Fruit fly (Drosophila melanogaster) whole organism, embryonic: ENCODE results near the gene Hinfp.

Source experiments
- Blimp-1 ChIP-seq: fragments of 200-800 bp; sonication (Bioruptor generic); optimal IDR thresholded peaks from 3 replicates; lab custom pipeline; 2018; ENCODE audit warnings: missing biosample characterization, missing genetic modification characterization, mild to moderate bottlenecking, moderate library complexity, missing genetic modification reagents
- CG11696 ChIP-seq: fragments of 200-800 bp; sonication (Bioruptor generic); IDR thresholded peaks from 2 replicates; pipeline ENCODE4 v1.3.6; 2022; ENCODE audit warnings: missing biosample characterization, missing genetic modification characterization
- CG12391 ChIP-seq: fragments of 200-800 bp; sonication (Bioruptor generic); optimal IDR thresholded peaks from 3 replicates; lab custom pipeline; 2018; ENCODE audit warnings: missing biosample characterization, mild to moderate bottlenecking, missing genetic modification characterization, moderate library complexity
- CG13287 ChIP-seq: fragments of 200-800 bp; sonication (Bioruptor generic); IDR thresholded peaks from 2 replicates; pipeline ENCODE4 v1.3.6; 2022; ENCODE audit warnings: missing biosample characterization, missing genetic modification characterization; ENCODE audit not compliant: partially characterized antibody
- CG1603 ChIP-seq: fragments of 200-800 bp; sonication (Bioruptor generic); optimal IDR thresholded peaks from 2 replicates; lab custom pipeline; 2019; ENCODE audit warnings: missing biosample characterization, mild to moderate bottlenecking, missing genetic modification characterization, moderate library complexity
- CG17385 ChIP-seq: fragments of 200-800 bp; sonication (Bioruptor generic); optimal IDR thresholded peaks from 3 replicates; lab custom pipeline; 2018; ENCODE audit warnings: missing biosample characterization, mild to moderate bottlenecking, missing genetic modification characterization
- CG1792 ChIP-seq: fragments of 200-800 bp; sonication (Bioruptor generic); optimal IDR thresholded peaks from 2 replicates; lab custom pipeline; 2016; ENCODE audit warnings: missing biosample characterization, missing genetic modification characterization
- CG1832 ChIP-seq: fragments of 200-800 bp; sonication (Bioruptor generic); optimal IDR thresholded peaks from 2 replicates; lab custom pipeline; 2017; ENCODE audit warnings: missing biosample characterization, mild to moderate bottlenecking, missing genetic modification characterization, inconsistent platforms
- CG3407 ChIP-seq: fragments of 200-800 bp; sonication (Bioruptor generic); optimal IDR thresholded peaks from 2 replicates; lab custom pipeline; 2018; ENCODE audit warnings: missing biosample characterization, mild to moderate bottlenecking, missing genetic modification characterization
- CG3995 ChIP-seq: fragments of 200-800 bp; sonication (Bioruptor generic); optimal IDR thresholded peaks from 3 replicates; lab custom pipeline; 2016; ENCODE audit warnings: missing biosample characterization, missing genetic modification characterization
- CG4707 ChIP-seq: fragments of 200-800 bp; sonication (Bioruptor generic); optimal IDR thresholded peaks from 2 replicates; lab custom pipeline; 2018; ENCODE audit warnings: missing biosample characterization, mild to moderate bottlenecking, missing genetic modification characterization, moderate library complexity
- CG4730 ChIP-seq: fragments of 200-800 bp; sonication (Bioruptor generic); IDR thresholded peaks from 2 replicates; pipeline ENCODE4 v1.3.6; 2022; ENCODE audit warnings: missing biosample characterization, missing genetic modification characterization
- CG6654 ChIP-seq: fragments of 200-800 bp; sonication (Bioruptor generic); optimal IDR thresholded peaks from 2 replicates; lab custom pipeline; 2017; ENCODE audit warnings: missing biosample characterization, mild to moderate bottlenecking, missing genetic modification characterization
- CG7745 ChIP-seq: fragments of 200-800 bp; sonication (Bioruptor generic); optimal IDR thresholded peaks from 2 replicates; lab custom pipeline; 2018; ENCODE audit warnings: missing biosample characterization, mild to moderate bottlenecking, missing genetic modification characterization, moderate library complexity
- CG7839 ChIP-seq: fragments of 200-800 bp; sonication (Bioruptor generic); optimal IDR thresholded peaks from 3 replicates; lab custom pipeline; 2018; ENCODE audit warnings: missing biosample characterization, mild to moderate bottlenecking, missing genetic modification characterization, moderate library complexity
- CG8290 ChIP-seq, 3 experiments: fragments of 200-800 bp; sonication (Bioruptor generic); optimal IDR thresholded peaks; 2 replicates each; lab custom pipeline; 2016 to 2019; ENCODE audit warnings: missing biosample characterization in 3 of 3, missing genetic modification characterization in 3 of 3, mild to moderate bottlenecking in 2 of 3, moderate library complexity in 1 of 3
- CG8478 ChIP-seq: fragments of >200 bp; optimal IDR thresholded peaks from 2 replicates; lab custom pipeline; 2018
- Camta ChIP-seq: fragments of 200-800 bp; sonication (Bioruptor generic); optimal IDR thresholded peaks from 2 replicates; lab custom pipeline; 2016; ENCODE audit warnings: missing biosample characterization, missing genetic modification characterization
- Dp ChIP-seq: fragments of 200-800 bp; sonication (Bioruptor generic); optimal IDR thresholded peaks from 2 replicates; lab custom pipeline; 2018; ENCODE audit warnings: missing biosample characterization, mild to moderate bottlenecking, missing genetic modification characterization, moderate library complexity
- E2f1 ChIP-seq: fragments of 200-800 bp; sonication (Bioruptor generic); IDR thresholded peaks from 2 replicates; pipeline ENCODE4 v1.3.6; 2022; ENCODE audit warnings: missing biosample characterization, missing genetic modification characterization
- Fer1 ChIP-seq: fragments of 200-800 bp; sonication (Bioruptor generic); optimal IDR thresholded peaks from 2 replicates; lab custom pipeline; 2017; ENCODE audit warnings: missing biosample characterization, mild to moderate bottlenecking, missing genetic modification characterization
- Hr39 ChIP-seq: fragments of >200 bp; optimal IDR thresholded peaks from 2 replicates; lab custom pipeline; 2017
- Med ChIP-seq: fragments of 200-800 bp; sonication (Bioruptor generic); peaks from one replicate; lab custom pipeline; 2016; ENCODE audit warnings: missing biosample characterization, missing genetic modification characterization, mild to moderate bottlenecking, inconsistent platforms, moderate library complexity
- Nf-YB ChIP-seq: fragments of 200-800 bp; sonication (Bioruptor generic); optimal IDR thresholded peaks from 3 replicates; lab custom pipeline; 2019; ENCODE audit warnings: missing biosample characterization, mild to moderate bottlenecking, missing genetic modification characterization, moderate library complexity
- Nf-YC ChIP-seq: fragments of 200-800 bp; optimal IDR thresholded peaks from 3 replicates; lab custom pipeline; 2019; ENCODE audit warnings: missing biosample characterization, mild to moderate bottlenecking, missing genetic modification characterization, moderate library complexity
- Opbp ChIP-seq: fragments of 200-800 bp; sonication (Bioruptor generic); IDR thresholded peaks from 3 replicates; pipeline ENCODE4 v1.3.6; 2022; ENCODE audit warnings: missing biosample characterization, missing genetic modification characterization; ENCODE audit not compliant: partially characterized antibody
- Rx ChIP-seq: fragments of 200-800 bp; sonication (Bioruptor generic); IDR thresholded peaks from 2 replicates; pipeline ENCODE4 v1.3.6; 2022; ENCODE audit warnings: missing biosample characterization, missing genetic modification characterization
- ab ChIP-seq: fragments of 200-800 bp; sonication (Bioruptor generic); optimal IDR thresholded peaks from 2 replicates; lab custom pipeline; 2016; ENCODE audit warnings: missing biosample characterization, missing genetic modification characterization
- amos ChIP-seq: fragments of 200-800 bp; sonication (Bioruptor generic); IDR thresholded peaks from 2 replicates; pipeline ENCODE4 v1.3.6; 2022; ENCODE audit warnings: missing biosample characterization, missing genetic modification characterization; ENCODE audit not compliant: partially characterized antibody
- az2 ChIP-seq: fragments of 200-800 bp; sonication (Bioruptor generic); optimal IDR thresholded peaks from 3 replicates; lab custom pipeline; 2016; ENCODE audit warnings: missing biosample characterization, missing genetic modification characterization
- bcd ChIP-seq: fragments of 200-800 bp; sonication (Bioruptor generic); optimal IDR thresholded peaks from 2 replicates; lab custom pipeline; 2017; ENCODE audit warnings: missing biosample characterization, mild to moderate bottlenecking, missing genetic modification characterization
- cad ChIP-seq: fragments of >200 bp; optimal IDR thresholded peaks from 2 replicates; lab custom pipeline; 2017; ENCODE audit warnings: missing biosample characterization, missing genetic modification characterization
- crp ChIP-seq, 2 experiments: fragments of 200-800 bp; sonication (Bioruptor generic); optimal IDR thresholded peaks; 2 replicates in 1 of 2; 3 replicates in 1 of 2; lab custom pipeline; 2017; ENCODE audit warnings: missing biosample characterization in 2 of 2, missing genetic modification characterization in 2 of 2, mild to moderate bottlenecking in 1 of 2, moderate library complexity in 1 of 2
- dati ChIP-seq: fragments of 200-800 bp; sonication (Bioruptor generic); IDR thresholded peaks from 2 replicates; pipeline ENCODE4 v1.3.6; 2022; ENCODE audit warnings: missing biosample characterization, missing genetic modification characterization
- dm ChIP-seq: fragments of 200-800 bp; sonication (Bioruptor generic); optimal IDR thresholded peaks from 3 replicates; lab custom pipeline; 2016; ENCODE audit warnings: missing biosample characterization, missing genetic modification characterization
- ewg ChIP-seq: fragments of 200-800 bp; sonication (Bioruptor generic); optimal IDR thresholded peaks from 3 replicates; lab custom pipeline; 2017; ENCODE audit warnings: mild to moderate bottlenecking, missing biosample characterization, missing genetic modification reagents, missing genetic modification characterization
- gcm ChIP-seq: fragments of 200-800 bp; sonication (Bioruptor generic); optimal IDR thresholded peaks from 2 replicates; lab custom pipeline; 2019; ENCODE audit warnings: missing biosample characterization, mild to moderate bottlenecking, missing genetic modification characterization, moderate library complexity
- inv ChIP-seq: fragments of 200-800 bp; sonication (Bioruptor generic); IDR thresholded peaks from 2 replicates; pipeline ENCODE4 v1.3.6; 2022; ENCODE audit warnings: missing biosample characterization, missing genetic modification characterization; ENCODE audit not compliant: partially characterized antibody
- kah ChIP-seq: fragments of 200-800 bp; sonication (Bioruptor generic); optimal IDR thresholded peaks from 2 replicates; lab custom pipeline; 2018; ENCODE audit warnings: missing biosample characterization, mild to moderate bottlenecking, missing genetic modification characterization
- lab ChIP-seq: fragments of 200-800 bp; sonication (Bioruptor generic); optimal IDR thresholded peaks from 3 replicates; lab custom pipeline; 2017; ENCODE audit warnings: missing biosample characterization, missing genetic modification characterization, mild to moderate bottlenecking, moderate library complexity, missing genetic modification reagents
- lmd ChIP-seq: fragments of 200-800 bp; sonication (Bioruptor generic); IDR thresholded peaks from 2 replicates; pipeline ENCODE4 v1.3.6; 2022; ENCODE audit warnings: missing biosample characterization, missing genetic modification characterization
- mam ChIP-seq: fragments of 200-800 bp; sonication (Bioruptor generic); optimal IDR thresholded peaks from 3 replicates; lab custom pipeline; 2016; ENCODE audit warnings: missing biosample characterization, missing genetic modification characterization
- nerfin-1 ChIP-seq: fragments of 200-800 bp; sonication (Bioruptor generic); optimal IDR thresholded peaks from 3 replicates; lab custom pipeline; 2019; ENCODE audit warnings: missing biosample characterization, mild to moderate bottlenecking, missing genetic modification characterization, moderate library complexity
- nmo ChIP-seq: fragments of 200-800 bp; sonication (Bioruptor generic); optimal IDR thresholded peaks from 2 replicates; lab custom pipeline; 2018; ENCODE audit warnings: missing biosample characterization, mild to moderate bottlenecking, missing genetic modification characterization, moderate library complexity
- onecut ChIP-seq: fragments of 200-800 bp; sonication (Bioruptor generic); IDR thresholded peaks from 2 replicates; pipeline ENCODE4 v1.3.6; 2022; ENCODE audit warnings: missing biosample characterization, missing genetic modification characterization
- pzg ChIP-seq: fragments of 200-800 bp; sonication (Bioruptor generic); optimal IDR thresholded peaks from 3 replicates; lab custom pipeline; 2018; ENCODE audit warnings: missing biosample characterization, mild to moderate bottlenecking, missing genetic modification characterization, moderate library complexity
- repo ChIP-seq: fragments of 200-800 bp; sonication (Bioruptor generic); optimal IDR thresholded peaks from 2 replicates; lab custom pipeline; 2016; ENCODE audit warnings: missing biosample characterization, missing genetic modification characterization
- sisA ChIP-seq: fragments of 200-800 bp; sonication (Bioruptor generic); IDR thresholded peaks from 2 replicates; pipeline ENCODE4 v1.3.6; 2022; ENCODE audit warnings: missing biosample characterization, missing genetic modification characterization
- stwl ChIP-seq: fragments of 200-800 bp; sonication (Bioruptor generic); optimal IDR thresholded peaks from 3 replicates; lab custom pipeline; 2018; ENCODE audit warnings: missing biosample characterization, mild to moderate bottlenecking, missing genetic modification characterization, moderate library complexity
- usp ChIP-seq: fragments of >200 bp; optimal IDR thresholded peaks from 2 replicates; lab custom pipeline; 2017; ENCODE audit warnings: missing biosample characterization, missing genetic modification characterization
- z ChIP-seq: fragments of 200-800 bp; sonication (Bioruptor generic); IDR thresholded peaks from 3 replicates; pipeline ENCODE4 v1.3.6; 2022; ENCODE audit warnings: missing biosample characterization, missing genetic modification characterization

Hinfp gene

DNA sequence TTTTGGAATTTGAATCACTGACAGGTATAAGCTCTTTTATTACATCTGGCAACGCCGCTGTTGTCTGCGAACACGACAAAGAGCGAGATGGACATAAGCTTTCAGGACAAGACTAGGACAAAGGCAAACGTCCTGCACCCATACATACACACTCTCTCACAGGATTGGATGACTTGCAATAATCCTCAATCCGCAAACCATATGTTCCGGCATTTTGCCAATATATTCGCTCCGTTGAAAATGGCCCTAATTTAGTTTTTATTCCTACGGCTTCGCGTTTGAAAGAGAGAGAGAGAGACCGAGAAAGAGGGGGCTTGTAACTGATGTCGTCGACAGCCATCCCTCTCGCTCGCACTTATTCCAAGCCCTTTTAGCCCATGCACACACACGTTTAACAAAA is 28.9 kb downstream of the Hinfp start:
- TF ChIP-seq CG4730 = no peak
- peak; percentile 64 for TF ChIP-seq Med (GFP tag; lab: Kevin White, UChicago)
- TF ChIP-seq Nf-YB (GFP tag; lab: Kevin White, UChicago) = peak; percentile 12
- no peak for TF ChIP-seq CG1792 (GFP tag; lab: Kevin White, UChicago)
- no peak for TF ChIP-seq CG12391
- no peak for TF ChIP-seq Opbp
- TF ChIP-seq kah (GFP tag; lab: Kevin White, UChicago) = no peak
- no peak for TF ChIP-seq CG8290 (GFP tag; optimal IDR thresholded peaks at IDR 0.05; lab: Kevin White, UChicago)
- peak in 1 of 2 experiments; percentile 2 for TF ChIP-seq CG8290 (tag; optimal IDR thresholded peaks at IDR 0.05; lab: Kevin White, UChicago)
- no peak for TF ChIP-seq CG11696
- TF ChIP-seq E2f1 = no peak
- no peak for TF ChIP-seq Camta (GFP tag; lab: Kevin White, UChicago)
- TF ChIP-seq inv (GFP tag; lab: Robert Waterston, UW) = no peak
- TF ChIP-seq amos (GFP tag; lab: Robert Waterston, UW) = no peak
- TF ChIP-seq bcd = no peak
- TF ChIP-seq CG17385 (GFP tag; lab: Kevin White, UChicago) = no peak
- TF ChIP-seq CG7839 (tag; lab: Kevin White, UChicago) = no peak
- no peak for TF ChIP-seq Blimp-1 (GFP tag; lab: Kevin White, UChicago)
- peak; percentile 31 for TF ChIP-seq pzg (GFP tag; lab: Kevin White, UChicago)
- peak; percentile 82 for TF ChIP-seq CG8478 (lab: Kevin White, UChicago)
- no peak for TF ChIP-seq Hr39 (lab: Kevin White, UChicago)
- TF ChIP-seq CG1832 = peak; percentile 78
- TF ChIP-seq Rx (GFP tag; lab: Robert Waterston, UW) = no peak
- TF ChIP-seq dati (GFP tag; lab: Robert Waterston, UW) = no peak
- TF ChIP-seq nmo (GFP tag; lab: Kevin White, UChicago) = peak; percentile 2
- TF ChIP-seq repo (GFP tag; lab: Kevin White, UChicago) = no peak
- TF ChIP-seq Dp = peak; percentile 25
- no peak for TF ChIP-seq az2 (GFP tag; lab: Kevin White, UChicago)
- TF ChIP-seq dm (GFP tag; lab: Kevin White, UChicago) = no peak
- no peak for TF ChIP-seq lmd (GFP tag; lab: Robert Waterston, UW)
- no peak for TF ChIP-seq lab (GFP tag; lab: Kevin White, UChicago)
- no peak for TF ChIP-seq CG7745 (tag; lab: Kevin White, UChicago)
- no peak for TF ChIP-seq CG3407 (GFP tag; lab: Kevin White, UChicago)
- TF ChIP-seq crp (GFP tag; optimal IDR thresholded peaks at IDR 0.05; lab: Kevin White, UChicago) = peak in 1 of 2 experiments; percentile 75
- no peak for TF ChIP-seq mam (GFP tag; lab: Kevin White, UChicago)
- TF ChIP-seq CG13287 = no peak
- peak; percentile 62 for TF ChIP-seq nerfin-1
- no peak for TF ChIP-seq ab (GFP tag; lab: Kevin White, UChicago)
- TF ChIP-seq CG4707 (GFP tag; lab: Kevin White, UChicago) = no peak
- no peak for TF ChIP-seq CG6654
- TF ChIP-seq Nf-YC (tag; lab: Kevin White, UChicago) = peak; percentile 69
- peak; percentile 5 for TF ChIP-seq stwl
- TF ChIP-seq gcm (GFP tag; lab: Kevin White, UChicago) = no peak
- TF ChIP-seq Fer1 = peak; percentile 17
- TF ChIP-seq sisA = no peak
- peak; percentile 58 for TF ChIP-seq onecut (GFP tag; lab: Robert Waterston, UW)
- TF ChIP-seq CG3995 = no peak
- no peak for TF ChIP-seq cad (GFP tag; lab: Kevin White, UChicago)
- TF ChIP-seq CG1603 (tag; lab: Kevin White, UChicago) = peak; percentile 14
- TF ChIP-seq usp (GFP tag; lab: Kevin White, UChicago) = no peak
- no peak for TF ChIP-seq z
- TF ChIP-seq ewg (GFP tag; lab: Kevin White, UChicago) = no peak
